Worm (Caenorhabditis elegans) whole organism, midembryonic: ENCODE data around the gene F43C11.10.

Source experiments
- T22C8.4 ChIP-seq: fragments of 200-800 bp; sonication (Bioruptor generic); IDR thresholded peaks from 2 replicates; pipeline ENCODE4 v1.3.6; 2022; ENCODE audit warnings: missing genetic modification characterization, missing compliant biosample characterization
- cog-1 ChIP-seq: sonication (generic microtip); optimal IDR thresholded peaks from 2 replicates; lab custom pipeline; 2016; ENCODE audit warnings: missing genetic modification characterization, missing compliant biosample characterization
- flt-1 ChIP-seq: fragments of 200-800 bp; sonication (Bioruptor generic); IDR thresholded peaks from 2 replicates; pipeline ENCODE4 v1.3.6; 2022; ENCODE audit warnings: missing genetic modification characterization, missing compliant biosample characterization
- klf-2 ChIP-seq: fragments of 200-800 bp; sonication (Bioruptor generic); conservative IDR thresholded peaks from 2 replicates; pipeline ENCODE4 v1.3.6; 2022; ENCODE audit warnings: missing genetic modification reagents, missing genetic modification characterization, missing compliant biosample characterization
- med-1 ChIP-seq: sonication (generic microtip); optimal IDR thresholded peaks from 2 replicates; lab custom pipeline; 2017; ENCODE audit warnings: missing genetic modification characterization, mild to moderate bottlenecking, missing compliant biosample characterization, antibody characterized with exemption, missing genetic modification reagents; ENCODE audit not compliant: insufficient read depth
- ref-1 ChIP-seq: fragments of 200-800 bp; sonication (Bioruptor generic); conservative IDR thresholded peaks from 2 replicates; pipeline ENCODE4 v1.3.6; 2022; ENCODE audit warnings: missing genetic modification reagents, missing genetic modification characterization, missing compliant biosample characterization
- tab-1 ChIP-seq: fragments of 200-800 bp; sonication (Bioruptor generic); IDR thresholded peaks from 2 replicates; pipeline ENCODE4 v1.3.6; 2022; ENCODE audit warnings: missing genetic modification characterization, missing compliant biosample characterization
- ztf-23 ChIP-seq: fragments of 200-800 bp; sonication (Bioruptor generic); IDR thresholded peaks from 2 replicates; pipeline ENCODE4 v1.3.6; 2022; ENCODE audit warnings: missing genetic modification reagents, missing genetic modification characterization, missing compliant biosample characterization
- ztf-29 ChIP-seq: fragments of 200-800 bp; sonication (Bioruptor generic); IDR thresholded peaks from 2 replicates; pipeline ENCODE4 v1.3.6; 2022; ENCODE audit warnings: missing genetic modification reagents, missing genetic modification characterization, missing compliant biosample characterization

- no peak for TF ChIP-seq ztf-23 (GFP tag; lab: Robert Waterston, UW)
- no peak for TF ChIP-seq T22C8.4
- TF ChIP-seq med-1 (GFP tag; lab: Kevin White, UChicago): no peak
- no peak for TF ChIP-seq flt-1 (GFP tag; lab: Robert Waterston, UW)
- no peak for TF ChIP-seq cog-1 (tag; lab: Kevin White, UChicago)
- no peak for TF ChIP-seq tab-1 (GFP tag; lab: Robert Waterston, UW)
- TF ChIP-seq ref-1 (GFP tag; lab: Robert Waterston, UW): no peak
- TF ChIP-seq ztf-29 (GFP tag; lab: Robert Waterston, UW): no peak
- no peak for TF ChIP-seq klf-2 (GFP tag; lab: Robert Waterston, UW)
These were observed 20.2 kb downstream of the F43C11.10 start, which contains the start of gene F43C11.8 for ce11 chrII:2332220-2332619.
